Fruit fly (Drosophila melanogaster): Measurements from ENCODE around the gene t-Grip91.
A peak's percentile ranks its signal among the peaks of the same experiment; 100 is the strongest.

t-Grip91 gene

DNA sequence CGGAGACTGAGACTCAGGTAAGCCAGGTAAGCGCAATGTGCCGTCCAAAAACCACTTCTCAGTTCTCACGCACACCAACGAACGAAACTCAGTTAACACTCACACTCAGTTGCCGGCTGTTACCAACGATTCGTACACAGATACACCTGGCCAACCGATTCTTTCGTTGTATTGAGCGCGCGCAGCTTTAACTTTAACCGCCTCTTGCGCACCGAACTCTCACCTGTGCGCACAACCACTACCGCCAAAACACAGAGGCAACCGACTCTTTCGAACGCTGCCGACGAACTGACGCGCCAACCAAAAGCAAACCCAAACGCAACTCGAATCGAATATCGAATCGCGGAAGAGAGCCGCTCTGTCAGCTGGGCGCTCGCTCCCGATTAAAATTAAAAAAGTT lies 21.4 kb upstream of the t-Grip91 start, which contains the start of gene Gli (continued):
- no peak for TF ChIP-seq CG11398 (GFP tag; optimal IDR thresholded peaks at IDR 0.05)
- no peak for TF ChIP-seq NC2β (GFP tag; optimal IDR thresholded peaks at IDR 0.05)
- TF ChIP-seq h (optimal IDR thresholded peaks at IDR 0.05), result no peak
- no peak for TF ChIP-seq Doc2 (GFP tag; IDR thresholded peaks at IDR 0.05)
- no peak for TF ChIP-seq hth (optimal IDR thresholded peaks at IDR 0.05)
- TF ChIP-seq gsb (GFP tag; IDR thresholded peaks at IDR 0.05), result no peak
- no peak for TF ChIP-seq Kr (GFP tag; optimal IDR thresholded peaks at IDR 0.05)
- peak; percentile 27 for TF ChIP-seq CG13624 (GFP tag; optimal IDR thresholded peaks at IDR 0.05)
- TF ChIP-seq Taf1 (GFP tag; IDR thresholded peaks at IDR 0.05), result no peak
- TF ChIP-seq H15 (GFP tag; IDR thresholded peaks at IDR 0.05), result no peak
- no peak for TF ChIP-seq ab (GFP tag; optimal IDR thresholded peaks at IDR 0.05)
- peak; percentile 33; the same call in 1 of the 2 replicates for TF ChIP-seq stc (GFP tag; IDR thresholded peaks at IDR 0.05)
- TF ChIP-seq BtbVII (GFP tag; optimal IDR thresholded peaks at IDR 0.05), result peak; percentile 58
- no peak for TF ChIP-seq salm (tag; optimal IDR thresholded peaks at IDR 0.05)
- no peak for TF ChIP-seq mam (GFP tag; optimal IDR thresholded peaks at IDR 0.05)
- TF ChIP-seq CG12769 (tag; optimal IDR thresholded peaks at IDR 0.05), result no peak
- peak; percentile 8 for TF ChIP-seq cwo (GFP tag; optimal IDR thresholded peaks at IDR 0.05)
- TF ChIP-seq CG7745 (tag; optimal IDR thresholded peaks at IDR 0.05), result no peak
- peak; percentile 54; the same call in 2 of the 3 replicates for TF ChIP-seq CG11456 (GFP tag; IDR thresholded peaks at IDR 0.05)
- TF ChIP-seq CG17612 (GFP tag; IDR thresholded peaks at IDR 0.05), result no peak
- no peak for TF ChIP-seq CG7556 (GFP tag; optimal IDR thresholded peaks at IDR 0.05)
- TF ChIP-seq CG13296 (GFP tag; optimal IDR thresholded peaks at IDR 0.05), result no peak
- TF ChIP-seq CG3065 (GFP tag; optimal IDR thresholded peaks at IDR 0.05), result no peak
- 0 out of 2 replicates have a peak, but pooled peaks have one; percentile 6 for TF ChIP-seq sens-2 (GFP tag; IDR thresholded peaks at IDR 0.05)
- no peak for TF ChIP-seq tin (GFP tag; optimal IDR thresholded peaks at IDR 0.05)
- TF ChIP-seq Bteb2 (GFP tag; optimal IDR thresholded peaks at IDR 0.05), result no peak
- TF ChIP-seq zf30C (GFP tag; optimal IDR thresholded peaks at IDR 0.05), result no peak
- no peak for TF ChIP-seq CG18764 (GFP tag; optimal IDR thresholded peaks at IDR 0.05)
- 0 out of 3 replicates have a peak, but pooled peaks have one; percentile 22 for TF ChIP-seq Optix (GFP tag; IDR thresholded peaks at IDR 0.05)
- TF ChIP-seq sug (tag; optimal IDR thresholded peaks at IDR 0.05), result peak; percentile 55
- peak; percentile 2 for TF ChIP-seq Mad (GFP tag; optimal IDR thresholded peaks at IDR 0.05)
- no peak for TF ChIP-seq sd (tag; optimal IDR thresholded peaks at IDR 0.05)
- TF ChIP-seq CG4617 (GFP tag; optimal IDR thresholded peaks at IDR 0.05; ENCODE audit: borderline replicate concordance), result no peak
- TF ChIP-seq dysf (GFP tag; IDR thresholded peaks at IDR 0.05), result peak; percentile 27; the same call in 1 of the 3 replicates
- peak; percentile 19 for TF ChIP-seq CG7786 (GFP tag; optimal IDR thresholded peaks at IDR 0.05)
- peak; percentile 61 for TF ChIP-seq CG12071 (GFP tag; optimal IDR thresholded peaks at IDR 0.05)
- TF ChIP-seq tx (GFP tag; optimal IDR thresholded peaks at IDR 0.05), result no peak
- TF ChIP-seq HLHmδ (GFP tag; optimal IDR thresholded peaks at IDR 0.05), result peak; percentile 8
- TF ChIP-seq chn (GFP tag; optimal IDR thresholded peaks at IDR 0.05), result no peak
- TF ChIP-seq mirr (GFP tag; optimal IDR thresholded peaks at IDR 0.05), result peak; percentile 46
- no peak for TF ChIP-seq eve (GFP tag; optimal IDR thresholded peaks at IDR 0.05)
- TF ChIP-seq CG10366 (GFP tag; IDR thresholded peaks at IDR 0.05), result no peak
- peak; percentile 21; the same call in 1 of the 2 replicates for TF ChIP-seq slbo (GFP tag; IDR thresholded peaks at IDR 0.05)
- TF ChIP-seq tgo (GFP tag; IDR thresholded peaks at IDR 0.05), result no peak
- no peak for TF ChIP-seq Gsc (GFP tag; IDR thresholded peaks at IDR 0.05)
- TF ChIP-seq CG10321 (GFP tag; IDR thresholded peaks at IDR 0.05), result no peak; the same call in 1 of the 2 replicates
- no peak for TF ChIP-seq CG8478 (optimal IDR thresholded peaks at IDR 0.05)
- TF ChIP-seq CG1529 (GFP tag; optimal IDR thresholded peaks at IDR 0.05), result no peak
- TF ChIP-seq Sry-δ (GFP tag; optimal IDR thresholded peaks at IDR 0.05), result no peak
- TF ChIP-seq MESR4 (GFP tag; optimal IDR thresholded peaks at IDR 0.05), result peak; percentile 22
- TF ChIP-seq Scr (GFP tag; IDR thresholded peaks at IDR 0.05; ENCODE audit: partially characterized antibody), result peak; percentile 48; the same call in 1 of the 2 replicates
- no peak for TF ChIP-seq CG1602 (GFP tag; optimal IDR thresholded peaks at IDR 0.05)
- no peak for TF ChIP-seq CG31365 (tag; optimal IDR thresholded peaks at IDR 0.05)
